Fruit fly (Drosophila melanogaster) whole organism, embryonic: ENCODE measurements around the gene CG11839.
A peak's percentile ranks its signal among the peaks of the same experiment; 100 is the strongest.

Experiments used
- CG12219 ChIP-seq: fragments of 200-800 bp; sonication (Bioruptor generic); optimal IDR thresholded peaks from 3 replicates; lab custom pipeline; 2018; ENCODE audit warnings: missing biosample characterization, mild to moderate bottlenecking, missing genetic modification characterization
- CG12942 ChIP-seq: fragments of 200-800 bp; sonication (Bioruptor generic); optimal IDR thresholded peaks from 3 replicates; lab custom pipeline; 2016; ENCODE audit warnings: missing biosample characterization, missing genetic modification characterization
- CG17568 ChIP-seq: fragments of 200-800 bp; sonication (Bioruptor generic); optimal IDR thresholded peaks from 2 replicates; lab custom pipeline; 2018; ENCODE audit warnings: missing biosample characterization, mild to moderate bottlenecking, missing genetic modification characterization, moderate library complexity
- CG17829 ChIP-seq: fragments of 200-800 bp; optimal IDR thresholded peaks from 2 replicates; lab custom pipeline; 2019; ENCODE audit warnings: missing biosample characterization, mild to moderate bottlenecking, missing genetic modification characterization, moderate library complexity
- CG18011 ChIP-seq: fragments of 200-800 bp; sonication (Bioruptor generic); optimal IDR thresholded peaks from 2 replicates; lab custom pipeline; 2017; ENCODE audit warnings: missing biosample characterization, missing genetic modification characterization, mild to moderate bottlenecking, moderate library complexity, missing genotype
- CG2202 ChIP-seq: fragments of 200-800 bp; sonication (Bioruptor generic); optimal IDR thresholded peaks from 2 replicates; lab custom pipeline; 2018; ENCODE audit warnings: missing biosample characterization, mild to moderate bottlenecking, missing genetic modification characterization
- CG30403 ChIP-seq: fragments of 200-800 bp; sonication (Bioruptor generic); optimal IDR thresholded peaks from 3 replicates; lab custom pipeline; 2016; ENCODE audit warnings: missing biosample characterization, missing genetic modification characterization
- CG32772 ChIP-seq: fragments of 200-800 bp; sonication (Bioruptor generic); IDR thresholded peaks from 2 replicates; pipeline ENCODE4 v1.3.6; 2022; ENCODE audit warnings: missing biosample characterization, missing genetic modification characterization
- CG33213 ChIP-seq: fragments of 200-800 bp; sonication (Bioruptor generic); optimal IDR thresholded peaks from 3 replicates; lab custom pipeline; 2016; ENCODE audit warnings: missing biosample characterization, missing genetic modification characterization
- CG34422 ChIP-seq: fragments of 200-800 bp; sonication (Bioruptor generic); IDR thresholded peaks from 3 replicates; pipeline ENCODE4 v1.3.6; 2022; ENCODE audit warnings: missing biosample characterization, missing genetic modification characterization
- CG3995 ChIP-seq: fragments of 200-800 bp; sonication (Bioruptor generic); optimal IDR thresholded peaks from 3 replicates; lab custom pipeline; 2016; ENCODE audit warnings: missing biosample characterization, missing genetic modification characterization
- CG6654 ChIP-seq: fragments of 200-800 bp; sonication (Bioruptor generic); optimal IDR thresholded peaks from 2 replicates; lab custom pipeline; 2017; ENCODE audit warnings: missing biosample characterization, mild to moderate bottlenecking, missing genetic modification characterization
- CG6813 ChIP-seq: fragments of 200-800 bp; sonication (Bioruptor generic); optimal IDR thresholded peaks from 2 replicates; lab custom pipeline; 2017; ENCODE audit warnings: missing biosample characterization, missing genetic modification characterization, mild to moderate bottlenecking, moderate library complexity, missing genetic modification reagents
- CG7987 ChIP-seq: fragments of 200-800 bp; sonication (Bioruptor generic); optimal IDR thresholded peaks from 2 replicates; lab custom pipeline; 2018; ENCODE audit warnings: missing biosample characterization, mild to moderate bottlenecking, missing genetic modification characterization, moderate library complexity
- Camta ChIP-seq: fragments of 200-800 bp; sonication (Bioruptor generic); optimal IDR thresholded peaks from 2 replicates; lab custom pipeline; 2016; ENCODE audit warnings: missing biosample characterization, missing genetic modification characterization
- Dll ChIP-seq: fragments of 200-800 bp; sonication (Bioruptor generic); IDR thresholded peaks from 4 replicates; pipeline ENCODE4 v1.3.6; 2022; ENCODE audit warnings: missing biosample characterization, missing genetic modification characterization; ENCODE audit not compliant: partially characterized antibody
- Elba2 ChIP-seq: fragments of 200-800 bp; sonication (Bioruptor generic); optimal IDR thresholded peaks from 3 replicates; lab custom pipeline; 2016; ENCODE audit warnings: missing biosample characterization, missing genetic modification characterization
- Gug ChIP-seq: fragments of 200-800 bp; sonication (Bioruptor generic); IDR thresholded peaks from 4 replicates; pipeline ENCODE4 v1.3.6; 2022; ENCODE audit warnings: missing biosample characterization, missing genetic modification characterization
- H15 ChIP-seq: fragments of 200-800 bp; sonication (Bioruptor generic); IDR thresholded peaks from 3 replicates; pipeline ENCODE4 v1.3.6; 2022; ENCODE audit warnings: missing biosample characterization, missing genetic modification characterization
- HHEX ChIP-seq: fragments of 200-800 bp; sonication (Bioruptor generic); optimal IDR thresholded peaks from 3 replicates; lab custom pipeline; 2017; ENCODE audit warnings: missing biosample characterization, mild to moderate bottlenecking, missing genetic modification characterization, missing genetic modification reagents
- Hr3 ChIP-seq: fragments of 200-800 bp; sonication (Bioruptor generic); optimal IDR thresholded peaks from 3 replicates; lab custom pipeline; 2016; ENCODE audit warnings: missing biosample characterization, missing genetic modification characterization
- MTF-1 ChIP-seq: fragments of 200-800 bp; sonication (Bioruptor generic); optimal IDR thresholded peaks from 2 replicates; lab custom pipeline; 2018; ENCODE audit warnings: missing biosample characterization, mild to moderate bottlenecking, missing genetic modification characterization, borderline replicate concordance
- Pdp1 ChIP-seq, 2 experiments: fragments of 200-800 bp; sonication (Bioruptor generic); optimal IDR thresholded peaks; 3 replicates each; lab custom pipeline; 2016; ENCODE audit warnings: missing biosample characterization in 2 of 2, missing genetic modification characterization in 2 of 2, mild to moderate bottlenecking in 1 of 2, moderate library complexity in 1 of 2
- Scr ChIP-seq: fragments of 200-800 bp; sonication (Bioruptor generic); IDR thresholded peaks from 2 replicates; pipeline ENCODE4 v1.3.6; 2022; ENCODE audit warnings: missing biosample characterization, missing genetic modification characterization; ENCODE audit not compliant: partially characterized antibody
- Taf1 ChIP-seq: fragments of 200-800 bp; sonication (Bioruptor generic); IDR thresholded peaks from 2 replicates; pipeline ENCODE4 v1.3.6; 2022; ENCODE audit warnings: missing biosample characterization, missing genetic modification characterization
- Tbp ChIP-seq: fragments of >200 bp; optimal IDR thresholded peaks from 2 replicates; lab custom pipeline; 2018; ENCODE audit warnings: missing biosample characterization, missing genetic modification characterization
- Vsx1 ChIP-seq: fragments of 200-800 bp; sonication (Bioruptor generic); optimal IDR thresholded peaks from 2 replicates; lab custom pipeline; 2017; ENCODE audit warnings: missing biosample characterization, mild to moderate bottlenecking, missing genetic modification characterization, missing genetic modification reagents
- Xrp1 ChIP-seq: fragments of 200-800 bp; sonication (Bioruptor generic); IDR thresholded peaks from 2 replicates; pipeline ENCODE4 v1.3.6; 2022; ENCODE audit warnings: missing biosample characterization, missing genetic modification characterization
- bab2 ChIP-seq: fragments of 200-800 bp; sonication (Bioruptor generic); optimal IDR thresholded peaks from 2 replicates; lab custom pipeline; 2016; ENCODE audit warnings: missing biosample characterization, missing genetic modification characterization
- bbx ChIP-seq: fragments of 200-800 bp; sonication (Bioruptor generic); IDR thresholded peaks from 2 replicates; pipeline ENCODE4 v1.3.6; 2022; ENCODE audit warnings: missing biosample characterization, missing genetic modification characterization; ENCODE audit not compliant: partially characterized antibody
- br ChIP-seq: fragments of >200 bp; optimal IDR thresholded peaks from 2 replicates; lab custom pipeline; 2017
- btn ChIP-seq: fragments of 200-800 bp; sonication (Bioruptor generic); optimal IDR thresholded peaks from 2 replicates; lab custom pipeline; 2016; ENCODE audit warnings: missing biosample characterization, missing genetic modification characterization
- chm ChIP-seq: fragments of 200-800 bp; sonication (Bioruptor generic); IDR thresholded peaks from 2 replicates; pipeline ENCODE4 v1.3.6; 2022; ENCODE audit warnings: missing biosample characterization, missing genetic modification characterization
- corto ChIP-seq: fragments of 200-800 bp; sonication (Bioruptor generic); optimal IDR thresholded peaks from 2 replicates; lab custom pipeline; 2016; ENCODE audit warnings: missing biosample characterization, mild to moderate bottlenecking, missing genetic modification characterization, moderate library complexity
- croc ChIP-seq: fragments of 200-800 bp; sonication (Bioruptor generic); conservative IDR thresholded peaks from 3 replicates; pipeline ENCODE4 v1.3.6; 2022; ENCODE audit warnings: missing biosample characterization, missing genetic modification characterization
- ems ChIP-seq: fragments of 200-800 bp; sonication (Bioruptor generic); optimal IDR thresholded peaks from 3 replicates; lab custom pipeline; 2016; ENCODE audit warnings: missing biosample characterization, missing genetic modification characterization
- gem ChIP-seq: fragments of 200-800 bp; sonication (Bioruptor generic); optimal IDR thresholded peaks from 2 replicates; lab custom pipeline; 2019; ENCODE audit warnings: missing biosample characterization, mild to moderate bottlenecking, missing genetic modification characterization, moderate library complexity
- hb ChIP-seq: fragments of 200-800 bp; sonication (Bioruptor generic); IDR thresholded peaks from 3 replicates; pipeline ENCODE4 v1.3.6; 2022; ENCODE audit warnings: missing biosample characterization, missing genetic modification characterization; ENCODE audit not compliant: partially characterized antibody
- hth ChIP-seq: fragments of >200 bp; optimal IDR thresholded peaks from 2 replicates; lab custom pipeline; 2017; ENCODE audit warnings: inconsistent platforms
- ind ChIP-seq: fragments of 200-800 bp; sonication (Bioruptor generic); optimal IDR thresholded peaks from 3 replicates; lab custom pipeline; 2016; ENCODE audit warnings: missing biosample characterization, missing genetic modification characterization
- lov ChIP-seq, 2 experiments: fragments of 200-800 bp in 1 of 2; fragments of >200 bp in 1 of 2; sonication (Bioruptor generic) in 1 of 2; IDR thresholded peaks in 1 of 2; optimal IDR thresholded peaks in 1 of 2; 2 replicates in 1 of 2; 3 replicates in 1 of 2; pipeline versions ENCODE4 v1.3.6 to Lab custom; 2017 to 2022; ENCODE audit warnings: missing biosample characterization in 1 of 2, missing genetic modification characterization in 1 of 2
- maf-S ChIP-seq: fragments of 200-800 bp; sonication (Bioruptor generic); optimal IDR thresholded peaks from 2 replicates; lab custom pipeline; 2016; ENCODE audit warnings: missing biosample characterization, missing genetic modification characterization
- mld ChIP-seq: fragments of 200-800 bp; sonication (Bioruptor generic); IDR thresholded peaks from 3 replicates; pipeline ENCODE4 v1.3.6; 2022; ENCODE audit warnings: missing biosample characterization, missing genetic modification characterization; ENCODE audit not compliant: partially characterized antibody
- ro ChIP-seq: fragments of 200-800 bp; sonication (Bioruptor generic); IDR thresholded peaks from 2 replicates; pipeline ENCODE4 v1.3.6; 2022; ENCODE audit warnings: missing biosample characterization, missing genetic modification characterization
- row ChIP-seq: fragments of 200-800 bp; sonication (Bioruptor generic); IDR thresholded peaks from 3 replicates; pipeline ENCODE4 v1.3.6; 2022; ENCODE audit warnings: missing biosample characterization, missing genetic modification characterization
- schlank ChIP-seq: fragments of 200-800 bp; sonication (Bioruptor generic); optimal IDR thresholded peaks from 2 replicates; lab custom pipeline; 2018; ENCODE audit warnings: missing biosample characterization, mild to moderate bottlenecking, missing genetic modification characterization
- sd ChIP-seq: fragments of 200-800 bp; sonication (Bioruptor generic); optimal IDR thresholded peaks from 3 replicates; lab custom pipeline; 2018; ENCODE audit warnings: missing biosample characterization, mild to moderate bottlenecking, missing genetic modification characterization, moderate library complexity
- shn ChIP-seq: fragments of 200-800 bp; sonication (Bioruptor generic); optimal IDR thresholded peaks from 3 replicates; lab custom pipeline; 2016; ENCODE audit warnings: missing biosample characterization, missing genetic modification characterization
- stc ChIP-seq: fragments of 200-800 bp; sonication (Bioruptor generic); IDR thresholded peaks from 2 replicates; pipeline ENCODE4 v1.3.6; 2022; ENCODE audit warnings: missing biosample characterization, missing genetic modification characterization
- vvl ChIP-seq: fragments of 200-800 bp; sonication (Bioruptor generic); IDR thresholded peaks from 2 replicates; pipeline ENCODE4 v1.3.6; 2022; ENCODE audit warnings: missing biosample characterization, missing genetic modification characterization
- zfh2 ChIP-seq: fragments of 200-800 bp; sonication (Bioruptor generic); optimal IDR thresholded peaks from 2 replicates; lab custom pipeline; 2016; ENCODE audit warnings: missing biosample characterization, missing genetic modification characterization

CG11839 gene

DNA sequence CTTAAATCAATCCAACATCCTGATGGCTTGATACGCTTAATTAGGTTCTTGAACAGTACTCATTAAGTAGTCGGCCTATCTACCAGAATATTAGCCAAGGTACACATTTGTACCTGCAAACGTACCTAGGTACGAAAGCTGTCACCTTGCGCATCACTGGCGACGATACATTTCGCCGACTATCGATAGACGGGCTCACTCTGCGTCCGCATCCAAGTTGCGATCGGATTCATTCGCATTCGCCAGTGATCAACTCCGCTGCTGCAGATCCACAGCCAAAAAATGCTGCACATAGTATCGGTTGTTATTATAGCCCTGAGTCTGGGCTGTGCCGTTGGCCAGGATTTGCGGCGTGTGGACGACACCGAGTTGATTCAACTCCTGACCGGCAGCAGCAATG is 22.2 kb upstream of the CG11839 start, which contains the start of gene CG11790 (continued):
- no peak for TF ChIP-seq lov (optimal IDR thresholded peaks at IDR 0.05; lab: Kevin White, UChicago)
- TF ChIP-seq lov (GFP tag; IDR thresholded peaks at IDR 0.05; lab: Robert Waterston, UW), result 0 out of 3 replicates have a peak, but pooled peaks have one; percentile 16
- TF ChIP-seq CG34422 (GFP tag; lab: Robert Waterston, UW), result no peak
- TF ChIP-seq Taf1 (GFP tag; lab: Robert Waterston, UW), result no peak
- no peak for TF ChIP-seq btn (GFP tag; lab: Kevin White, UChicago)
- no peak for TF ChIP-seq Pdp1 (GFP tag; optimal IDR thresholded peaks at IDR 0.05; lab: Kevin White, UChicago)
- peak; percentile 7 for TF ChIP-seq CG17829 (tag; lab: Kevin White, UChicago)
- no peak for TF ChIP-seq CG32772 (GFP tag; lab: Robert Waterston, UW)
- TF ChIP-seq Camta (GFP tag; lab: Kevin White, UChicago), result no peak
- TF ChIP-seq Hr3 (GFP tag; lab: Kevin White, UChicago), result no peak
- no peak for TF ChIP-seq shn
- no peak for TF ChIP-seq bab2 (GFP tag; lab: Kevin White, UChicago)
- TF ChIP-seq CG18011 (GFP tag; lab: Kevin White, UChicago), result no peak
- TF ChIP-seq CG12942 (GFP tag; lab: Kevin White, UChicago), result no peak
- TF ChIP-seq row (GFP tag; lab: Robert Waterston, UW), result peak; percentile 92
- TF ChIP-seq stc (GFP tag; lab: Robert Waterston, UW), result no peak
- TF ChIP-seq CG7987 (GFP tag; lab: Kevin White, UChicago), result no peak
- TF ChIP-seq H15 (GFP tag; lab: Robert Waterston, UW), result no peak
- no peak for TF ChIP-seq gem (tag; lab: Kevin White, UChicago)
- TF ChIP-seq vvl, result peak; percentile 20; the same call in 1 of the 2 replicates
- TF ChIP-seq maf-S (GFP tag; lab: Kevin White, UChicago), result no peak
- peak; percentile 84 for TF ChIP-seq Dll (GFP tag; lab: Robert Waterston, UW)
- TF ChIP-seq ind (GFP tag; lab: Kevin White, UChicago), result no peak
- no peak for TF ChIP-seq CG30403 (GFP tag; lab: Kevin White, UChicago)
- TF ChIP-seq schlank (tag; lab: Kevin White, UChicago), result no peak
- TF ChIP-seq br (lab: Kevin White, UChicago), result no peak
- no peak for TF ChIP-seq chm (GFP tag; lab: Robert Waterston, UW)
- peak; percentile 73 for TF ChIP-seq mld
- no peak for TF ChIP-seq sd (tag; lab: Kevin White, UChicago)
- no peak for TF ChIP-seq hth
- no peak for TF ChIP-seq CG17568 (GFP tag; lab: Kevin White, UChicago)
- TF ChIP-seq croc (GFP tag; lab: Robert Waterston, UW), result no peak
- no peak for TF ChIP-seq CG12219 (GFP tag; lab: Kevin White, UChicago)
- no peak; the same call in 3 of the 4 replicates for TF ChIP-seq Gug (GFP tag; lab: Robert Waterston, UW)
- TF ChIP-seq zfh2 (GFP tag; lab: Kevin White, UChicago), result peak; percentile 2
- TF ChIP-seq CG3995 (GFP tag; lab: Kevin White, UChicago), result peak; percentile 87
- no peak for TF ChIP-seq CG6654 (GFP tag; lab: Kevin White, UChicago)
- TF ChIP-seq ro, result no peak
- no peak for TF ChIP-seq CG2202 (tag; lab: Kevin White, UChicago)
- TF ChIP-seq MTF-1 (GFP tag; lab: Kevin White, UChicago), result no peak
- peak; percentile 85 for TF ChIP-seq bbx (GFP tag; lab: Robert Waterston, UW)
- TF ChIP-seq Tbp (GFP tag; lab: Kevin White, UChicago), result no peak
- no peak for TF ChIP-seq corto (GFP tag; lab: Kevin White, UChicago)
- TF ChIP-seq Xrp1 (GFP tag; lab: Robert Waterston, UW), result peak; percentile 25; the same call in 1 of the 2 replicates
- peak; percentile 61; the same call in 2 of the 3 replicates for TF ChIP-seq hb (GFP tag; lab: Robert Waterston, UW)
- TF ChIP-seq Vsx1 (GFP tag; lab: Kevin White, UChicago), result no peak
- TF ChIP-seq CG33213 (GFP tag; lab: Kevin White, UChicago), result no peak
- no peak for TF ChIP-seq HHEX
- TF ChIP-seq ems, result no peak
- TF ChIP-seq Scr (GFP tag; lab: Robert Waterston, UW), result peak; percentile 77
- TF ChIP-seq CG6813 (GFP tag; lab: Kevin White, UChicago), result no peak
- TF ChIP-seq Elba2 (GFP tag; lab: Kevin White, UChicago), result no peak
